Worm (Caenorhabditis elegans) whole organism, late embryonic: Measurements from ENCODE around the gene akt-2.

Experiments used
- C08G9.2 ChIP-seq: sonication (generic microtip); optimal IDR thresholded peaks from 2 replicates; lab custom pipeline; 2016; ENCODE audit warnings: mild to moderate bottlenecking, missing genetic modification characterization, moderate library complexity, missing compliant biosample characterization
- C38D4.7 ChIP-seq: fragments of 200-800 bp; sonication (Bioruptor generic); optimal IDR thresholded peaks from 2 replicates; lab custom pipeline; 2018; ENCODE audit warnings: mild to moderate bottlenecking, missing genetic modification characterization, moderate library complexity, missing compliant biosample characterization
- K02D7.2 ChIP-seq: sonication (generic microtip); optimal IDR thresholded peaks from 2 replicates; lab custom pipeline; 2017; ENCODE audit warnings: mild to moderate bottlenecking, missing genetic modification characterization, missing compliant biosample characterization
- K09A11.1 ChIP-seq: sonication (generic microtip); optimal IDR thresholded peaks from 2 replicates; lab custom pipeline; 2017; ENCODE audit warnings: antibody characterized with exemption, mild to moderate bottlenecking, missing genetic modification characterization, missing compliant biosample characterization; ENCODE audit not compliant: insufficient read depth
- T23F11.4 ChIP-seq: fragments of 200-800 bp; sonication (Bioruptor generic); optimal IDR thresholded peaks from 2 replicates; lab custom pipeline; 2018; ENCODE audit warnings: mild to moderate bottlenecking, missing genetic modification characterization, missing compliant biosample characterization
- Y22D7AL.16 ChIP-seq: sonication (generic microtip); optimal IDR thresholded peaks from 2 replicates; lab custom pipeline; 2016; ENCODE audit warnings: missing genetic modification characterization, missing compliant biosample characterization
- ahr-1 ChIP-seq: sonication (generic microtip); optimal IDR thresholded peaks from 2 replicates; lab custom pipeline; 2016; ENCODE audit warnings: missing genetic modification characterization, missing compliant biosample characterization
- ceh-18 ChIP-seq: sonication (generic microtip); optimal IDR thresholded peaks from 2 replicates; lab custom pipeline; 2016; ENCODE audit warnings: missing genetic modification characterization, missing compliant biosample characterization
- ceh-19 ChIP-seq: fragments of 200-800 bp; sonication (Bioruptor generic); optimal IDR thresholded peaks from 2 replicates; lab custom pipeline; 2018; ENCODE audit warnings: mild to moderate bottlenecking, missing genetic modification characterization, missing compliant biosample characterization
- ceh-24 ChIP-seq: sonication (generic microtip); optimal IDR thresholded peaks from 2 replicates; lab custom pipeline; 2016; ENCODE audit warnings: mild to moderate bottlenecking, missing genetic modification characterization, missing compliant biosample characterization
- ceh-30 ChIP-seq: fragments of 150-350 bp; optimal IDR thresholded peaks from 2 replicates; lab custom pipeline; 2014; ENCODE audit warnings: missing biosample characterization, missing genetic modification characterization
- ceh-45 ChIP-seq: fragments of 200-800 bp; sonication (Bioruptor generic); IDR thresholded peaks from 2 replicates; pipeline ENCODE4 v1.3.6; 2022; ENCODE audit warnings: missing genetic modification reagents, missing genetic modification characterization, missing compliant biosample characterization
- ceh-48 ChIP-seq: sonication (generic microtip); optimal IDR thresholded peaks from 2 replicates; lab custom pipeline; 2016; ENCODE audit warnings: missing genetic modification characterization, inconsistent platforms, missing compliant biosample characterization
- ceh-6 ChIP-seq: fragments of 200-800 bp; sonication (Bioruptor generic); optimal IDR thresholded peaks from 2 replicates; lab custom pipeline; 2018; ENCODE audit warnings: mild to moderate bottlenecking, missing genetic modification characterization, missing compliant biosample characterization
- dve-1 ChIP-seq: sonication (generic microtip); optimal IDR thresholded peaks from 2 replicates; lab custom pipeline; 2017; ENCODE audit warnings: antibody characterized with exemption, mild to moderate bottlenecking, missing genetic modification characterization, missing compliant biosample characterization
- elt-2 ChIP-seq: sonication (generic microtip); optimal IDR thresholded peaks from 2 replicates; lab custom pipeline; 2016; ENCODE audit warnings: missing genetic modification reagents, missing genetic modification characterization, missing compliant biosample characterization
- elt-4 ChIP-seq: sonication (generic microtip); optimal IDR thresholded peaks from 2 replicates; lab custom pipeline; 2016; ENCODE audit warnings: missing genetic modification characterization, missing compliant biosample characterization
- ets-4 ChIP-seq: sonication (generic microtip); optimal IDR thresholded peaks from 2 replicates; lab custom pipeline; 2016; ENCODE audit warnings: missing genetic modification characterization, missing compliant biosample characterization
- fax-1 ChIP-seq: sonication (generic microtip); optimal IDR thresholded peaks from 2 replicates; lab custom pipeline; 2016; ENCODE audit warnings: missing genotype, missing genetic modification characterization, missing compliant biosample characterization
- fkh-10 ChIP-seq: fragments of 150-350 bp; optimal IDR thresholded peaks from 2 replicates; lab custom pipeline; 2014; ENCODE audit warnings: missing biosample characterization, missing genetic modification reagents, missing genetic modification characterization
- fkh-6 ChIP-seq: sonication (generic microtip); optimal IDR thresholded peaks from 2 replicates; lab custom pipeline; 2016; ENCODE audit warnings: missing genetic modification characterization, missing compliant biosample characterization
- hlh-15 ChIP-seq: sonication (generic microtip); optimal IDR thresholded peaks from 2 replicates; lab custom pipeline; 2016; ENCODE audit warnings: missing genetic modification characterization, missing compliant biosample characterization
- hlh-30 ChIP-seq: sonication (generic microtip); optimal IDR thresholded peaks from 2 replicates; lab custom pipeline; 2017; ENCODE audit warnings: antibody characterized with exemption, missing genetic modification characterization, missing compliant biosample characterization; ENCODE audit not compliant: insufficient read depth
- hlh-6 ChIP-seq: sonication (generic microtip); optimal IDR thresholded peaks from 2 replicates; lab custom pipeline; 2016; ENCODE audit warnings: missing genotype, missing genetic modification characterization, missing compliant biosample characterization
- hlh-8 ChIP-seq: sonication (generic microtip); optimal IDR thresholded peaks from 2 replicates; lab custom pipeline; 2016; ENCODE audit warnings: missing genotype, missing genetic modification characterization, missing compliant biosample characterization
- lim-6 ChIP-seq: sonication (generic microtip); optimal IDR thresholded peaks from 2 replicates; lab custom pipeline; 2016; ENCODE audit warnings: missing genetic modification characterization, missing compliant biosample characterization
- lin-11 ChIP-seq: fragments of 200-800 bp; sonication (Bioruptor generic); optimal IDR thresholded peaks from 2 replicates; lab custom pipeline; 2018; ENCODE audit warnings: mild to moderate bottlenecking, missing genetic modification characterization, missing compliant biosample characterization
- madf-2 ChIP-seq: sonication (generic microtip); optimal IDR thresholded peaks from 2 replicates; lab custom pipeline; 2017; ENCODE audit warnings: missing genetic modification characterization, missing compliant biosample characterization
- nfya-1 ChIP-seq: sonication (generic microtip); optimal IDR thresholded peaks from 2 replicates; lab custom pipeline; 2017; ENCODE audit warnings: missing genetic modification characterization, mild to moderate bottlenecking, missing compliant biosample characterization, antibody characterized with exemption, moderate library complexity
- nhr-11 ChIP-seq: fragments of 150-350 bp; optimal IDR thresholded peaks from 2 replicates; lab custom pipeline; 2014; ENCODE audit warnings: missing biosample characterization, missing genetic modification characterization
- odd-2 ChIP-seq: sonication (generic microtip); optimal IDR thresholded peaks from 2 replicates; lab custom pipeline; 2017; ENCODE audit warnings: antibody characterized with exemption, mild to moderate bottlenecking, missing genetic modification characterization, missing compliant biosample characterization
- pag-3 ChIP-seq: sonication (generic microtip); optimal IDR thresholded peaks from 2 replicates; lab custom pipeline; 2016; ENCODE audit warnings: missing compliant biosample characterization, missing genetic modification characterization, borderline replicate concordance
- pat-9 ChIP-seq: fragments of 200-800 bp; sonication (Bioruptor generic); optimal IDR thresholded peaks from 2 replicates; lab custom pipeline; 2018; ENCODE audit warnings: mild to moderate bottlenecking, missing genetic modification characterization, moderate library complexity, missing compliant biosample characterization
- pax-1 ChIP-seq: fragments of 150-350 bp; optimal IDR thresholded peaks from 2 replicates; lab custom pipeline; 2014; ENCODE audit warnings: missing biosample characterization, missing genetic modification characterization
- pqm-1 ChIP-seq: sonication (generic microtip); optimal IDR thresholded peaks from 2 replicates; lab custom pipeline; 2016; ENCODE audit warnings: missing genetic modification characterization, missing compliant biosample characterization
- pros-1 ChIP-seq: fragments of 150-350 bp; optimal IDR thresholded peaks from 2 replicates; lab custom pipeline; 2014; ENCODE audit warnings: missing biosample characterization, missing genetic modification reagents, missing genetic modification characterization
- ref-2 ChIP-seq: sonication (generic microtip); optimal IDR thresholded peaks from 2 replicates; lab custom pipeline; 2016; ENCODE audit warnings: missing genetic modification characterization, missing compliant biosample characterization
- sox-2 ChIP-seq: fragments of 200-800 bp; sonication (Bioruptor generic); IDR thresholded peaks from 2 replicates; pipeline ENCODE4 v1.3.6; 2022; ENCODE audit warnings: missing genetic modification reagents, missing genetic modification characterization, missing compliant biosample characterization
- syd-9 ChIP-seq: sonication (generic microtip); optimal IDR thresholded peaks from 2 replicates; lab custom pipeline; 2016; ENCODE audit warnings: mild to moderate bottlenecking, missing genetic modification characterization, moderate library complexity, missing compliant biosample characterization
- tbx-2 ChIP-seq: sonication (generic microtip); optimal IDR thresholded peaks from 2 replicates; lab custom pipeline; 2016; ENCODE audit warnings: missing genetic modification characterization, missing compliant biosample characterization
- tbx-7 ChIP-seq: sonication (generic microtip); optimal IDR thresholded peaks from 2 replicates; lab custom pipeline; 2016; ENCODE audit warnings: missing genotype, missing genetic modification characterization, missing compliant biosample characterization
- ttx-3 ChIP-seq: sonication (generic microtip); optimal IDR thresholded peaks from 2 replicates; lab custom pipeline; 2016; ENCODE audit warnings: missing genetic modification reagents, missing genetic modification characterization, missing compliant biosample characterization
- unc-55 ChIP-seq: sonication (generic microtip); optimal IDR thresholded peaks from 2 replicates; lab custom pipeline; 2017; ENCODE audit warnings: missing biosample characterization, missing genetic modification reagents, missing genetic modification characterization
- unc-86 ChIP-seq: sonication (generic microtip); optimal IDR thresholded peaks from 2 replicates; lab custom pipeline; 2016; ENCODE audit warnings: missing genetic modification characterization, missing compliant biosample characterization
- zip-5 ChIP-seq: sonication (generic microtip); optimal IDR thresholded peaks from 2 replicates; lab custom pipeline; 2016; ENCODE audit warnings: missing genetic modification characterization, missing compliant biosample characterization
- ztf-16 ChIP-seq: sonication (generic microtip); optimal IDR thresholded peaks from 2 replicates; lab custom pipeline; 2017; ENCODE audit warnings: missing genetic modification characterization, missing compliant biosample characterization

Gene akt-2

ce11 chrX:14108245-14108644 is 39.3 kb upstream of the akt-2 start, which contains the start of gene F16B12.7:
TSS of gene F16B12.7 (plus strand) at chrX:14108545.
- TF ChIP-seq pag-3 (tag; lab: Kevin White, UChicago) (no peak), unc-86 (tag; lab: Kevin White, UChicago) (no peak), hlh-6 (tag; lab: Kevin White, UChicago) (no peak), fax-1 (tag; lab: Kevin White, UChicago) (no peak), ceh-24 (no peak), fkh-6 (tag; lab: Kevin White, UChicago) (no peak), ceh-19 (no peak), lin-11 (tag; lab: Kevin White, UChicago) (no peak), lim-6 (tag; lab: Kevin White, UChicago) (no peak), C38D4.7 (GFP tag; lab: Kevin White, UChicago) (no peak), tbx-7 (tag; lab: Kevin White, UChicago) (no peak), elt-4 (tag; lab: Kevin White, UChicago) (no peak), ztf-16 (tag; lab: Kevin White, UChicago) (no peak), ahr-1 (no peak), ets-4 (no peak), pqm-1 (tag; lab: Kevin White, UChicago) (no peak)

- no peak for TF ChIP-seq dve-1 (tag; lab: Kevin White, UChicago)
- TF ChIP-seq T23F11.4 (GFP tag; lab: Kevin White, UChicago): no peak
- no peak for TF ChIP-seq pqm-1 (tag; lab: Kevin White, UChicago)
- TF ChIP-seq pros-1 (tag; lab: Kevin White, UChicago): no peak
- TF ChIP-seq ceh-48 (tag; lab: Kevin White, UChicago): no peak
- no peak for TF ChIP-seq ref-2 (tag; lab: Kevin White, UChicago)
- TF ChIP-seq hlh-15 (tag; lab: Kevin White, UChicago): no peak
- no peak for TF ChIP-seq ceh-30 (tag; lab: Kevin White, UChicago)
- TF ChIP-seq, all 69 proteins: peak for 0
Observed at ce11 chrX:14113347-14113746, 34.2 kb upstream of the akt-2 start, which contains the start of gene nhr-281. TSS of gene nhr-281 (minus strand) at chrX:14113447.

ce11 chrX:14115480-14116161 is 31.9 kb upstream of the akt-2 start, which contains the start of gene F28H6.7:
TSS of gene F28H6.7 (plus strand) at chrX:14116111.
- TF ChIP-seq nhr-11 (no peak), ets-4 (peak; percentile 47), Y22D7AL.16 (peak; percentile 90), ahr-1 (peak; percentile 74), K02D7.2 (tag; lab: Kevin White, UChicago) (peak; percentile 76), unc-55 (GFP tag; lab: Kevin White, UChicago) (no peak), nfya-1 (tag; lab: Kevin White, UChicago) (peak; percentile 48), ztf-16 (tag; lab: Kevin White, UChicago) (peak; percentile 92), ceh-18 (peak; percentile 68), hlh-30 (tag; lab: Kevin White, UChicago) (peak; percentile 19), pag-3 (tag; lab: Kevin White, UChicago) (peak; percentile 3), zip-5 (tag; lab: Kevin White, UChicago) (peak; percentile 59), T23F11.4 (GFP tag; lab: Kevin White, UChicago) (peak; percentile 85), fkh-6 (tag; lab: Kevin White, UChicago) (peak; percentile 94), ceh-45 (GFP tag; lab: Robert Waterston, UW) (peak; percentile 95), hlh-8 (tag; lab: Kevin White, UChicago) (peak; percentile 41), K09A11.1 (tag; lab: Kevin White, UChicago) (peak; percentile 79), tbx-2 (tag; lab: Kevin White, UChicago) (peak; percentile 85), C08G9.2 (tag; lab: Kevin White, UChicago) (peak; percentile 78), ceh-48 (tag; lab: Kevin White, UChicago) (peak; percentile 82), syd-9 (tag; lab: Kevin White, UChicago) (peak; percentile 81), fkh-10 (GFP tag; lab: Kevin White, UChicago) (peak; percentile 27), elt-2 (tag; lab: Kevin White, UChicago) (peak; percentile 97), ceh-6 (GFP tag; lab: Kevin White, UChicago) (peak; percentile 90), sox-2 (peak; percentile 94), pax-1 (no peak), pros-1 (tag; lab: Kevin White, UChicago) (no peak), madf-2 (tag; lab: Kevin White, UChicago) (peak; percentile 75), hlh-15 (tag; lab: Kevin White, UChicago) (peak; percentile 74), odd-2 (tag; lab: Kevin White, UChicago) (peak; percentile 80), pat-9 (tag; lab: Kevin White, UChicago) (peak; percentile 91), ttx-3 (peak; percentile 92)
